Worm (Caenorhabditis elegans) whole organism, L1 larva: Measurements from ENCODE around the gene ugt-60.

Experiments used
- C16A3.4 ChIP-seq: fragments of 150-350 bp; optimal IDR thresholded peaks from 2 replicates; lab custom pipeline; 2014; ENCODE audit warnings: missing biosample characterization, missing genetic modification characterization
- alr-1 ChIP-seq: fragments of 200-800 bp; sonication (Bioruptor generic); optimal IDR thresholded peaks from 2 replicates; lab custom pipeline; 2018; ENCODE audit warnings: borderline replicate concordance, mild to moderate bottlenecking, missing genetic modification characterization, missing compliant biosample characterization
- ceh-82 ChIP-seq, 3 experiments: fragments of 150-350 bp in 1 of 3; sonication (generic microtip) in 2 of 3; optimal IDR thresholded peaks; 2 replicates each; lab custom pipeline; 2014 to 2017; ENCODE audit warnings: missing biosample characterization in 3 of 3, missing genetic modification characterization in 3 of 3
- dpl-1 ChIP-seq, 3 experiments: fragments of 150-350 bp in 2 of 3; sonication (generic microtip) in 1 of 3; optimal IDR thresholded peaks; 2 replicates each; lab custom pipeline; 2014 to 2017; ENCODE audit warnings: missing biosample characterization in 3 of 3, missing genetic modification characterization in 3 of 3, missing genetic modification reagents in 3 of 3
- dsc-1 ChIP-seq: sonication (generic microtip); optimal IDR thresholded peaks from 2 replicates; lab custom pipeline; 2016; ENCODE audit warnings: mild to moderate bottlenecking, missing genetic modification characterization, missing compliant biosample characterization
- efl-1 ChIP-seq, 4 experiments: fragments of 150-350 bp; optimal IDR thresholded peaks in 3 of 4; peaks in 1 of 4; 1 replicate in 1 of 4; 2 replicates in 3 of 4; lab custom pipeline; 2014; ENCODE audit warnings: missing biosample characterization in 2 of 4, missing genetic modification characterization in 2 of 4, missing genetic modification reagents in 2 of 4
- efl-3 ChIP-seq: fragments of 200-800 bp; sonication (Bioruptor generic); optimal IDR thresholded peaks from 2 replicates; lab custom pipeline; 2018; ENCODE audit warnings: mild to moderate bottlenecking, missing genetic modification characterization, missing compliant biosample characterization
- egl-27 ChIP-seq, 2 experiments: fragments of 150-350 bp in 1 of 2; sonication (generic microtip); optimal IDR thresholded peaks; 3 replicates each; lab custom pipeline; 2017 to 2018; ENCODE audit warnings: missing biosample characterization in 2 of 2, missing genetic modification characterization in 2 of 2, missing genetic modification reagents in 2 of 2
- fkh-8 ChIP-seq: sonication (generic microtip); optimal IDR thresholded peaks from 2 replicates; lab custom pipeline; 2016; ENCODE audit warnings: mild to moderate bottlenecking, missing genetic modification characterization, missing compliant biosample characterization
- fos-1 ChIP-seq: fragments of 150-350 bp; optimal IDR thresholded peaks from 2 replicates; lab custom pipeline; 2014; ENCODE audit warnings: missing biosample characterization, missing genetic modification characterization
- jun-1 ChIP-seq: fragments of 150-350 bp; optimal IDR thresholded peaks from 2 replicates; lab custom pipeline; 2014; ENCODE audit warnings: missing biosample characterization, missing genetic modification reagents, missing genetic modification characterization
- lin-13 ChIP-seq: fragments of 150-350 bp; optimal IDR thresholded peaks from 2 replicates; lab custom pipeline; 2014; ENCODE audit warnings: missing biosample characterization, missing genetic modification reagents, missing genetic modification characterization
- lin-14 ChIP-seq: fragments of 200-800 bp; sonication (Bioruptor generic); optimal IDR thresholded peaks from 2 replicates; lab custom pipeline; 2018; ENCODE audit warnings: mild to moderate bottlenecking, missing genetic modification characterization, moderate library complexity, missing compliant biosample characterization
- lin-15B ChIP-seq: fragments of 150-350 bp; sonication (generic microtip); optimal IDR thresholded peaks from 3 replicates; lab custom pipeline; 2014; ENCODE audit warnings: missing biosample characterization, missing genetic modification characterization
- mef-2 ChIP-seq: fragments of 150-350 bp; optimal IDR thresholded peaks from 2 replicates; lab custom pipeline; 2014; ENCODE audit warnings: missing biosample characterization, missing genetic modification characterization
- mep-1 ChIP-seq: fragments of 150-350 bp; optimal IDR thresholded peaks from 2 replicates; lab custom pipeline; 2014; ENCODE audit warnings: missing biosample characterization, missing genetic modification characterization
- nhr-12 ChIP-seq: sonication (generic microtip); optimal IDR thresholded peaks from 2 replicates; lab custom pipeline; 2017; ENCODE audit warnings: missing biosample characterization, missing genetic modification characterization
- nhr-19 ChIP-seq: fragments of 200-800 bp; sonication (Bioruptor generic); conservative IDR thresholded peaks from 2 replicates; pipeline ENCODE4 v1.3.6; 2022; ENCODE audit warnings: missing genetic modification characterization, missing compliant biosample characterization
- nhr-20 ChIP-seq: sonication (generic microtip); optimal IDR thresholded peaks from 2 replicates; lab custom pipeline; 2016; ENCODE audit warnings: mild to moderate bottlenecking, missing genetic modification characterization, missing compliant biosample characterization
- nhr-47 ChIP-seq: sonication (generic microtip); optimal IDR thresholded peaks from 2 replicates; lab custom pipeline; 2016; ENCODE audit warnings: mild to moderate bottlenecking, missing genetic modification characterization, moderate library complexity, missing compliant biosample characterization
- nhr-71 ChIP-seq: sonication (generic microtip); optimal IDR thresholded peaks from 2 replicates; lab custom pipeline; 2016; ENCODE audit warnings: mild to moderate bottlenecking, missing genetic modification characterization, moderate library complexity, missing compliant biosample characterization
- nhr-76 ChIP-seq: sonication (generic microtip); optimal IDR thresholded peaks from 2 replicates; lab custom pipeline; 2017; ENCODE audit warnings: missing biosample characterization, missing genetic modification characterization
- nhr-85 ChIP-seq: sonication (generic microtip); peaks from one replicate; lab custom pipeline; 2016; ENCODE audit warnings: missing genetic modification characterization, inconsistent platforms, missing compliant biosample characterization
- pag-3 ChIP-seq: sonication (generic microtip); optimal IDR thresholded peaks from 2 replicates; lab custom pipeline; 2017; ENCODE audit warnings: missing genetic modification characterization, mild to moderate bottlenecking, missing compliant biosample characterization, antibody characterized with exemption, borderline replicate concordance; ENCODE audit not compliant: insufficient read depth
- pax-3 ChIP-seq: fragments of 200-800 bp; sonication (Bioruptor generic); optimal IDR thresholded peaks from 2 replicates; lab custom pipeline; 2018; ENCODE audit warnings: mild to moderate bottlenecking, missing genetic modification characterization, moderate library complexity, missing compliant biosample characterization
- rnt-1 ChIP-seq: sonication (generic microtip); optimal IDR thresholded peaks from 2 replicates; lab custom pipeline; 2016; ENCODE audit warnings: mild to moderate bottlenecking, missing genetic modification characterization, moderate library complexity, missing compliant biosample characterization
- snu-23 ChIP-seq: sonication (generic microtip); optimal IDR thresholded peaks from 2 replicates; lab custom pipeline; 2016; ENCODE audit warnings: missing genetic modification characterization, missing compliant biosample characterization
- sox-4 ChIP-seq: sonication (generic microtip); optimal IDR thresholded peaks from 2 replicates; lab custom pipeline; 2016; ENCODE audit warnings: missing genetic modification characterization, missing compliant biosample characterization
- sptf-1 ChIP-seq: fragments of 150-350 bp; optimal IDR thresholded peaks from 2 replicates; lab custom pipeline; 2014; ENCODE audit warnings: missing biosample characterization, missing genetic modification characterization
- sup-37 ChIP-seq: fragments of 200-800 bp; sonication (Bioruptor generic); optimal IDR thresholded peaks from 2 replicates; lab custom pipeline; 2018; ENCODE audit warnings: mild to moderate bottlenecking, missing genetic modification characterization, missing compliant biosample characterization
- unc-130 ChIP-seq: fragments of 150-350 bp; optimal IDR thresholded peaks from 2 replicates; lab custom pipeline; 2017; ENCODE audit warnings: missing biosample characterization, missing genetic modification characterization, inconsistent platforms
- unc-30 ChIP-seq: sonication (generic microtip); optimal IDR thresholded peaks from 2 replicates; lab custom pipeline; 2017; ENCODE audit warnings: missing biosample characterization, missing genetic modification characterization
- unc-86 ChIP-seq: sonication (generic microtip); optimal IDR thresholded peaks from 2 replicates; lab custom pipeline; 2016; ENCODE audit warnings: missing genetic modification characterization, missing compliant biosample characterization
- zag-1 ChIP-seq: fragments of 150-350 bp; optimal IDR thresholded peaks from 2 replicates; lab custom pipeline; 2014; ENCODE audit warnings: missing biosample characterization, missing genetic modification characterization
- zip-4 ChIP-seq: fragments of 200-800 bp; sonication (Bioruptor generic); optimal IDR thresholded peaks from 2 replicates; lab custom pipeline; 2018; ENCODE audit warnings: mild to moderate bottlenecking, missing genetic modification characterization, moderate library complexity, missing compliant biosample characterization
- ztf-4 ChIP-seq: fragments of 150-350 bp; optimal IDR thresholded peaks from 2 replicates; lab custom pipeline; 2014; ENCODE audit warnings: missing biosample characterization, missing genetic modification characterization

Gene ugt-60

ce11 chrIII:9663943-9664342, 14.9 kb downstream of the ugt-60 start (continued):
- TF ChIP-seq unc-30 (tag; lab: Kevin White, UChicago) (no peak), efl-1 (optimal IDR thresholded peaks at IDR 0.05; lab: Kevin White, UChicago) (no peak), efl-1 (GFP tag; optimal IDR thresholded peaks at IDR 0.05 in 1 of 2; lab: Kevin White, UChicago) (no peak), sox-4 (no peak), alr-1 (tag; lab: Kevin White, UChicago) (no peak), sup-37 (GFP tag; lab: Kevin White, UChicago) (no peak), lin-15B (tag; lab: Kevin White, UChicago) (no peak), zip-4 (no peak), jun-1 (tag; lab: Kevin White, UChicago) (peak; percentile 6), fkh-8 (peak; percentile 72)

ce11 chrIII:9662266-9662959, 16.4 kb downstream of the ugt-60 start:
- TF ChIP-seq nhr-71 (tag; lab: Kevin White, UChicago) (peak; percentile 54), dpl-1 (GFP tag; optimal IDR thresholded peaks at IDR 0.05; lab: Kevin White, UChicago) (no peak), nhr-85 (tag; lab: Kevin White, UChicago) (peak; percentile 48), rnt-1 (tag; lab: Kevin White, UChicago) (peak; percentile 62), nhr-19 (GFP tag; lab: Robert Waterston, UW) (peak; percentile 40), lin-14 (GFP tag; lab: Kevin White, UChicago) (peak; percentile 68), mep-1 (peak; percentile 1), nhr-20 (peak; percentile 70), lin-13 (GFP tag; lab: Kevin White, UChicago) (no peak)

- TF ChIP-seq efl-1 (optimal IDR thresholded peaks at IDR 0.05; lab: Kevin White, UChicago) (no peak), efl-1 (GFP tag; optimal IDR thresholded peaks at IDR 0.05 in 1 of 2; lab: Kevin White, UChicago) (peak in 1 of 2 experiments; percentile 38), lin-14 (GFP tag; lab: Kevin White, UChicago) (peak; percentile 30), dsc-1 (tag; lab: Kevin White, UChicago) (peak; percentile 28), nhr-19 (GFP tag; lab: Robert Waterston, UW) (peak; percentile 56), unc-30 (tag; lab: Kevin White, UChicago) (no peak), nhr-20 (peak; percentile 24), nhr-85 (tag; lab: Kevin White, UChicago) (peak; percentile 39), egl-27 (tag; optimal IDR thresholded peaks at IDR 0.05; lab: Kevin White, UChicago) (no peak)
These were observed 17.7 kb downstream of the ugt-60 start for ce11 chrIII:9661119-9661518.

- no peak for TF ChIP-seq zag-1 (tag; lab: Kevin White, UChicago)
- no peak for TF ChIP-seq unc-86 (tag; lab: Kevin White, UChicago)
- TF ChIP-seq nhr-12 (tag; lab: Kevin White, UChicago), result no peak
- peak; percentile 53 for TF ChIP-seq pax-3
- TF ChIP-seq fkh-8, result peak; percentile 30
- peak; percentile 94 for TF ChIP-seq dsc-1 (tag; lab: Kevin White, UChicago)
These were observed 20.3 kb downstream of the ugt-60 start for ce11 chrIII:9658569-9658968.

ce11 chrIII:9655802-9656201, 23.0 kb downstream of the ugt-60 start, which contains the start of gene C15H7.4:
TSS of gene C15H7.4 (minus strand) at chrIII:9655902.
- TF ChIP-seq lin-13 (GFP tag; lab: Kevin White, UChicago) (no peak), nhr-47 (no peak), unc-130 (no peak), mef-2 (tag; lab: Kevin White, UChicago) (no peak), sptf-1 (tag; lab: Kevin White, UChicago) (no peak), pag-3 (tag; lab: Kevin White, UChicago) (no peak), fos-1 (tag; lab: Kevin White, UChicago) (no peak), ceh-82 (tag; optimal IDR thresholded peaks at IDR 0.05; lab: Kevin White, UChicago) (no peak), ztf-4 (tag; lab: Kevin White, UChicago) (no peak), efl-3 (GFP tag; lab: Kevin White, UChicago) (no peak), snu-23 (no peak), lin-15B (tag; lab: Kevin White, UChicago) (no peak), nhr-76 (no peak), C16A3.4 (tag; lab: Kevin White, UChicago) (no peak)
